Worm (Caenorhabditis elegans) whole organism, L1 larva: ENCODE results near the gene gcy-1.

Experiments used
- C16A3.4 ChIP-seq: fragments of 150-350 bp; optimal IDR thresholded peaks from 2 replicates; lab custom pipeline; 2014; ENCODE audit warnings: missing biosample characterization, missing genetic modification characterization
- C34B4.2 ChIP-seq: sonication (generic microtip); optimal IDR thresholded peaks from 2 replicates; lab custom pipeline; 2017; ENCODE audit warnings: mild to moderate bottlenecking, missing genetic modification characterization, missing compliant biosample characterization
- F16B12.6 ChIP-seq: fragments of 150-350 bp; optimal IDR thresholded peaks from 2 replicates; lab custom pipeline; 2014; ENCODE audit warnings: missing biosample characterization, missing genetic modification characterization
- Y116A8C.19 ChIP-seq: sonication (generic microtip); optimal IDR thresholded peaks from 2 replicates; lab custom pipeline; 2016; ENCODE audit warnings: missing compliant biosample characterization, missing genetic modification characterization, borderline replicate concordance
- alr-1 ChIP-seq: fragments of 200-800 bp; sonication (Bioruptor generic); optimal IDR thresholded peaks from 2 replicates; lab custom pipeline; 2018; ENCODE audit warnings: borderline replicate concordance, mild to moderate bottlenecking, missing genetic modification characterization, missing compliant biosample characterization
- blmp-1 ChIP-seq: fragments of 150-350 bp; optimal IDR thresholded peaks from 2 replicates; lab custom pipeline; 2014; ENCODE audit warnings: missing biosample characterization, missing genetic modification characterization
- ceh-63 ChIP-seq: fragments of 200-800 bp; sonication (Bioruptor generic); optimal IDR thresholded peaks from 2 replicates; lab custom pipeline; 2018; ENCODE audit warnings: mild to moderate bottlenecking, missing genetic modification characterization, missing compliant biosample characterization
- ceh-82 ChIP-seq, 3 experiments: fragments of 150-350 bp in 1 of 3; sonication (generic microtip) in 2 of 3; optimal IDR thresholded peaks; 2 replicates each; lab custom pipeline; 2014 to 2017; ENCODE audit warnings: missing biosample characterization in 3 of 3, missing genetic modification characterization in 3 of 3
- ceh-88 ChIP-seq: fragments of 200-800 bp; sonication (Bioruptor generic); IDR thresholded peaks from 2 replicates; pipeline ENCODE4 v1.3.6; 2022; ENCODE audit warnings: missing genetic modification characterization, missing compliant biosample characterization
- ces-1 ChIP-seq: fragments of 150-350 bp; optimal IDR thresholded peaks from 2 replicates; lab custom pipeline; 2014; ENCODE audit warnings: missing biosample characterization, missing genetic modification reagents, missing genetic modification characterization
- dpl-1 ChIP-seq, 3 experiments: fragments of 150-350 bp in 2 of 3; sonication (generic microtip) in 1 of 3; optimal IDR thresholded peaks; 2 replicates each; lab custom pipeline; 2014 to 2017; ENCODE audit warnings: missing biosample characterization in 3 of 3, missing genetic modification characterization in 3 of 3, missing genetic modification reagents in 3 of 3
- dsc-1 ChIP-seq: sonication (generic microtip); optimal IDR thresholded peaks from 2 replicates; lab custom pipeline; 2016; ENCODE audit warnings: mild to moderate bottlenecking, missing genetic modification characterization, missing compliant biosample characterization
- efl-1 ChIP-seq, 4 experiments: fragments of 150-350 bp; optimal IDR thresholded peaks in 3 of 4; peaks in 1 of 4; 1 replicate in 1 of 4; 2 replicates in 3 of 4; lab custom pipeline; 2014; ENCODE audit warnings: missing biosample characterization in 2 of 4, missing genetic modification characterization in 2 of 4, missing genetic modification reagents in 2 of 4
- elt-3 ChIP-seq, 6 experiments: fragments of 150-350 bp in 1 of 6; sonication (generic microtip); optimal IDR thresholded peaks; 2 replicates each; lab custom pipeline; 2017 to 2018; ENCODE audit warnings: missing biosample characterization in 6 of 6, missing genetic modification characterization in 6 of 6, inconsistent platforms in 1 of 6
- fkh-8 ChIP-seq: sonication (generic microtip); optimal IDR thresholded peaks from 2 replicates; lab custom pipeline; 2016; ENCODE audit warnings: mild to moderate bottlenecking, missing genetic modification characterization, missing compliant biosample characterization
- grh-1 ChIP-seq: fragments of 200-800 bp; sonication (Bioruptor generic); IDR thresholded peaks from 2 replicates; pipeline ENCODE4 v1.3.6; 2022; ENCODE audit warnings: missing genetic modification reagents, missing genetic modification characterization, missing compliant biosample characterization
- hlh-17 ChIP-seq: fragments of 200-800 bp; sonication (Bioruptor generic); optimal IDR thresholded peaks from 2 replicates; lab custom pipeline; 2018; ENCODE audit warnings: missing genetic modification characterization, mild to moderate bottlenecking, missing compliant biosample characterization, moderate library complexity, borderline replicate concordance
- hpl-2 ChIP-seq: fragments of 150-350 bp; optimal IDR thresholded peaks from 2 replicates; lab custom pipeline; 2014; ENCODE audit warnings: missing biosample characterization, missing genetic modification reagents, missing genetic modification characterization
- lin-13 ChIP-seq: fragments of 150-350 bp; optimal IDR thresholded peaks from 2 replicates; lab custom pipeline; 2014; ENCODE audit warnings: missing biosample characterization, missing genetic modification reagents, missing genetic modification characterization
- lin-35 ChIP-seq, 2 experiments: fragments of 150-350 bp; optimal IDR thresholded peaks; 2 replicates each; lab custom pipeline; 2014; ENCODE audit warnings: missing biosample characterization in 2 of 2, missing genetic modification characterization in 2 of 2, missing genetic modification reagents in 2 of 2
- lsy-2 ChIP-seq, 2 experiments: fragments of 150-350 bp; optimal IDR thresholded peaks; 2 replicates each; lab custom pipeline; 2014; ENCODE audit warnings: missing biosample characterization in 2 of 2, missing genetic modification characterization in 2 of 2
- mdl-1 ChIP-seq, 2 experiments: fragments of 150-350 bp; optimal IDR thresholded peaks; 2 replicates each; lab custom pipeline; 2014 to 2017; ENCODE audit warnings: missing biosample characterization in 2 of 2, missing genetic modification characterization in 2 of 2, inconsistent platforms in 1 of 2
- mef-2 ChIP-seq: fragments of 150-350 bp; optimal IDR thresholded peaks from 2 replicates; lab custom pipeline; 2014; ENCODE audit warnings: missing biosample characterization, missing genetic modification characterization
- mep-1 ChIP-seq: fragments of 150-350 bp; optimal IDR thresholded peaks from 2 replicates; lab custom pipeline; 2014; ENCODE audit warnings: missing biosample characterization, missing genetic modification characterization
- nhr-11 ChIP-seq: fragments of 150-350 bp; optimal IDR thresholded peaks from 2 replicates; lab custom pipeline; 2014; ENCODE audit warnings: missing biosample characterization, missing genetic modification characterization
- nhr-19 ChIP-seq: fragments of 200-800 bp; sonication (Bioruptor generic); conservative IDR thresholded peaks from 2 replicates; pipeline ENCODE4 v1.3.6; 2022; ENCODE audit warnings: missing genetic modification characterization, missing compliant biosample characterization
- nhr-20 ChIP-seq: sonication (generic microtip); optimal IDR thresholded peaks from 2 replicates; lab custom pipeline; 2016; ENCODE audit warnings: mild to moderate bottlenecking, missing genetic modification characterization, missing compliant biosample characterization
- nhr-237 ChIP-seq: fragments of 150-350 bp; optimal IDR thresholded peaks from 2 replicates; lab custom pipeline; 2014; ENCODE audit warnings: missing biosample characterization, missing genetic modification characterization
- nhr-28 ChIP-seq: fragments of 150-350 bp; optimal IDR thresholded peaks from 2 replicates; lab custom pipeline; 2014; ENCODE audit warnings: missing biosample characterization, missing genetic modification characterization
- nhr-47 ChIP-seq: sonication (generic microtip); optimal IDR thresholded peaks from 2 replicates; lab custom pipeline; 2016; ENCODE audit warnings: mild to moderate bottlenecking, missing genetic modification characterization, moderate library complexity, missing compliant biosample characterization
- nhr-71 ChIP-seq: sonication (generic microtip); optimal IDR thresholded peaks from 2 replicates; lab custom pipeline; 2016; ENCODE audit warnings: mild to moderate bottlenecking, missing genetic modification characterization, moderate library complexity, missing compliant biosample characterization
- nhr-77 ChIP-seq: fragments of 150-350 bp; optimal IDR thresholded peaks from 2 replicates; lab custom pipeline; 2014; ENCODE audit warnings: missing biosample characterization, missing genetic modification characterization
- nhr-84 ChIP-seq: sonication (generic microtip); optimal IDR thresholded peaks from 2 replicates; lab custom pipeline; 2017; ENCODE audit warnings: missing biosample characterization, missing genetic modification characterization
- nhr-85 ChIP-seq: sonication (generic microtip); peaks from one replicate; lab custom pipeline; 2016; ENCODE audit warnings: missing genetic modification characterization, inconsistent platforms, missing compliant biosample characterization
- pag-3 ChIP-seq: sonication (generic microtip); optimal IDR thresholded peaks from 2 replicates; lab custom pipeline; 2017; ENCODE audit warnings: missing genetic modification characterization, mild to moderate bottlenecking, missing compliant biosample characterization, antibody characterized with exemption, borderline replicate concordance; ENCODE audit not compliant: insufficient read depth
- pax-3 ChIP-seq: fragments of 200-800 bp; sonication (Bioruptor generic); optimal IDR thresholded peaks from 2 replicates; lab custom pipeline; 2018; ENCODE audit warnings: mild to moderate bottlenecking, missing genetic modification characterization, moderate library complexity, missing compliant biosample characterization
- rnt-1 ChIP-seq: sonication (generic microtip); optimal IDR thresholded peaks from 2 replicates; lab custom pipeline; 2016; ENCODE audit warnings: mild to moderate bottlenecking, missing genetic modification characterization, moderate library complexity, missing compliant biosample characterization
- skn-1 ChIP-seq: fragments of 150-350 bp; optimal IDR thresholded peaks from 2 replicates; lab custom pipeline; 2014; ENCODE audit warnings: missing biosample characterization, missing genetic modification characterization
- snpc-4 ChIP-seq: fragments of 150-350 bp; optimal IDR thresholded peaks from 2 replicates; lab custom pipeline; 2014; ENCODE audit warnings: missing biosample characterization, missing genetic modification characterization
- snu-23 ChIP-seq: sonication (generic microtip); optimal IDR thresholded peaks from 2 replicates; lab custom pipeline; 2016; ENCODE audit warnings: missing genetic modification characterization, missing compliant biosample characterization
- sox-4 ChIP-seq: sonication (generic microtip); optimal IDR thresholded peaks from 2 replicates; lab custom pipeline; 2016; ENCODE audit warnings: missing genetic modification characterization, missing compliant biosample characterization
- sup-37 ChIP-seq: fragments of 200-800 bp; sonication (Bioruptor generic); optimal IDR thresholded peaks from 2 replicates; lab custom pipeline; 2018; ENCODE audit warnings: mild to moderate bottlenecking, missing genetic modification characterization, missing compliant biosample characterization
- swsn-7 ChIP-seq: sonication (generic microtip); optimal IDR thresholded peaks from 2 replicates; lab custom pipeline; 2016; ENCODE audit warnings: missing genetic modification characterization, missing compliant biosample characterization
- tbx-2 ChIP-seq: sonication (generic microtip); optimal IDR thresholded peaks from 2 replicates; lab custom pipeline; 2016; ENCODE audit warnings: missing genetic modification characterization, missing compliant biosample characterization
- tlp-1 ChIP-seq: fragments of 150-350 bp; optimal IDR thresholded peaks from 2 replicates; lab custom pipeline; 2014; ENCODE audit warnings: missing biosample characterization, missing genetic modification characterization
- unc-130 ChIP-seq: fragments of 150-350 bp; optimal IDR thresholded peaks from 2 replicates; lab custom pipeline; 2017; ENCODE audit warnings: missing biosample characterization, missing genetic modification characterization, inconsistent platforms
- unc-98 ChIP-seq: fragments of 200-800 bp; sonication (Bioruptor generic); IDR thresholded peaks from 2 replicates; pipeline ENCODE4 v1.3.6; 2022; ENCODE audit warnings: missing genetic modification characterization, missing compliant biosample characterization
- vab-15 ChIP-seq: sonication (generic microtip); optimal IDR thresholded peaks from 2 replicates; lab custom pipeline; 2017; ENCODE audit warnings: missing genotype, mild to moderate bottlenecking, missing genetic modification characterization, missing compliant biosample characterization
- xbp-1 ChIP-seq: sonication (generic microtip); optimal IDR thresholded peaks from 2 replicates; lab custom pipeline; 2016; ENCODE audit warnings: missing genetic modification characterization, missing compliant biosample characterization

The gcy-1 gene

DNA sequence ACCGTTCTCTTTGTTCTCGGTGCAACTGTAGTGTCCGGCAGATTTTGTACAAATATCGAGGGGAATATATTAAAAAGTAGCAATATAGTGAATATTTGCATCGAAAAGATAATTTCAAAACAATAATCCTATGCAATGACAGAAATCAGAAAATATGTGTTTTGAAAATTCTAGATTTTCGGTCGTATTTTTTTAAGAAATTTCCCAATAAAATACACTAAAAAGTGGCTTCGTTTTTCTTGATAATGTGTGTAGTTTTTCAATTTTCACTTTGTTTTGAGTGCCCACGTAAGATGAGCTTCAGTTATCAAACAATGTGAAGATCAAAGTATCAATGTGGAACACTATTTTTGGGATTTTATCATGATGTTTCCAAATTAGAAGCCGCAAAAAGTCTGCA is at the start of gene gcy-1:
TSS of gene gcy-1 (minus strand) at position 101 of the 400 bp plus-strand sequence.
- TF ChIP-seq lsy-2 (tag; optimal IDR thresholded peaks at IDR 0.05; lab: Kevin White, UChicago) (no peak), hlh-17 (GFP tag; lab: Kevin White, UChicago) (no peak), nhr-71 (tag; lab: Kevin White, UChicago) (no peak), nhr-11 (tag; lab: Kevin White, UChicago) (no peak), C16A3.4 (tag; lab: Kevin White, UChicago) (no peak), pax-3 (no peak), ces-1 (GFP tag; lab: Kevin White, UChicago) (no peak), unc-130 (tag; lab: Kevin White, UChicago) (no peak), nhr-84 (tag; lab: Kevin White, UChicago) (no peak), nhr-20 (tag; lab: Kevin White, UChicago) (no peak), nhr-28 (tag; lab: Kevin White, UChicago) (no peak), mef-2 (tag; lab: Kevin White, UChicago) (no peak), blmp-1 (tag; lab: Kevin White, UChicago) (no peak), ceh-63 (GFP tag; lab: Kevin White, UChicago) (no peak)

DNA sequence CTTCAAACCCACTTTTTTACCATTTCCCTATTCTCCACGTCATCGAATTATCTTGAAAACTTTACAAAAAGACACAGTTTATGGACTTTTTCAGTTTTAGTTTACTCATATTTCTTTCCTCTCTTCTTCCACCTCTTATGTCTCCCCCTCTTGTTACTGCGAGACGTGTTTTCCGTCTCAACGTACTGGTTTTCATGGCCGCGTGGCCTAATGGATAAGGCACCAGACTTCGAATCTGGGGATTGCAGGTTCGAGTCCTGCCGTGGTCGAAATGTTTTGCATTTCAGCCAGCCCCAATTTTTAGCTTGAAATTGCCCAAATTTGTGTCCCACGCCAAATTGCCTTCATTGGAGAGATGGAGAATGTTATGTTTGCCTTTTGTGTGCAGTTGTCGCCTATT is 49.3 kb upstream of the gcy-1 start:
- no peak for TF ChIP-seq alr-1 (tag; lab: Kevin White, UChicago)
- no peak for TF ChIP-seq tbx-2 (tag; lab: Kevin White, UChicago)
- TF ChIP-seq sup-37 (GFP tag; lab: Kevin White, UChicago) = no peak
- no peak for TF ChIP-seq C34B4.2
- TF ChIP-seq dpl-1 (GFP tag; optimal IDR thresholded peaks at IDR 0.05; lab: Kevin White, UChicago) = peak in 2 of 3 experiments; percentile 6 to 27
- peak in 1 of 2 experiments; percentile 13 for TF ChIP-seq mdl-1 (tag; optimal IDR thresholded peaks at IDR 0.05; lab: Kevin White, UChicago)
- no peak for TF ChIP-seq ceh-88 (GFP tag; lab: Robert Waterston, UW)
- no peak for TF ChIP-seq nhr-28 (tag; lab: Kevin White, UChicago)
- no peak for TF ChIP-seq tlp-1 (tag; lab: Kevin White, UChicago)
- TF ChIP-seq hpl-2 (GFP tag; lab: Kevin White, UChicago) = no peak
- peak; percentile 36 for TF ChIP-seq mep-1 (tag; lab: Kevin White, UChicago)
- TF ChIP-seq ceh-82 (tag; optimal IDR thresholded peaks at IDR 0.05; lab: Kevin White, UChicago) = peak in 1 of 3 experiments; percentile 12
- TF ChIP-seq C16A3.4 (tag; lab: Kevin White, UChicago) = peak; percentile 61
- peak in 1 of 6 experiments; percentile 17 for TF ChIP-seq elt-3 (tag; optimal IDR thresholded peaks at IDR 0.05; lab: Kevin White, UChicago)
- TF ChIP-seq nhr-71 (tag; lab: Kevin White, UChicago) = peak; percentile 55
- peak; percentile 49 for TF ChIP-seq nhr-47 (tag; lab: Kevin White, UChicago)
- no peak for TF ChIP-seq pax-3
- TF ChIP-seq Y116A8C.19 (tag; lab: Kevin White, UChicago) = no peak
- TF ChIP-seq sox-4 = no peak
- TF ChIP-seq xbp-1 (tag; lab: Kevin White, UChicago) = peak; percentile 25
- TF ChIP-seq lin-13 = peak; percentile 7
- TF ChIP-seq unc-130 (tag; lab: Kevin White, UChicago) = peak; percentile 12
- peak; percentile 11 to 54 for TF ChIP-seq lin-35 (GFP tag; optimal IDR thresholded peaks at IDR 0.05; lab: Kevin White, UChicago)
- TF ChIP-seq efl-1 (optimal IDR thresholded peaks at IDR 0.05; lab: Kevin White, UChicago) = peak; percentile 21 to 28
- TF ChIP-seq efl-1 (GFP tag; optimal IDR thresholded peaks at IDR 0.05 in 1 of 2; lab: Kevin White, UChicago) = peak; percentile 4 to 95
- TF ChIP-seq vab-15 (tag; lab: Kevin White, UChicago) = no peak
- peak; percentile 46 for TF ChIP-seq nhr-20 (tag; lab: Kevin White, UChicago)
- 0 out of 2 replicates have a peak, but pooled peaks have one; percentile 25 for TF ChIP-seq nhr-19 (GFP tag; lab: Robert Waterston, UW)
- no peak for TF ChIP-seq nhr-237 (tag; lab: Kevin White, UChicago)
- no peak for TF ChIP-seq snpc-4 (tag; lab: Kevin White, UChicago)
- no peak for TF ChIP-seq unc-98 (GFP tag; lab: Robert Waterston, UW)
- TF ChIP-seq pag-3 (tag; lab: Kevin White, UChicago) = no peak
- TF ChIP-seq dsc-1 (tag; lab: Kevin White, UChicago) = peak; percentile 23
- TF ChIP-seq nhr-85 (tag; lab: Kevin White, UChicago) = peak; percentile 86
- peak; percentile 56 for TF ChIP-seq rnt-1
- peak; percentile 54 for TF ChIP-seq fkh-8 (tag; lab: Kevin White, UChicago)
- TF ChIP-seq snu-23 = peak; percentile 53
- TF ChIP-seq grh-1 (GFP tag; lab: Robert Waterston, UW) = no peak
- TF ChIP-seq swsn-7 (tag; lab: Kevin White, UChicago) = peak; percentile 26
- TF ChIP-seq lsy-2 (tag; optimal IDR thresholded peaks at IDR 0.05; lab: Kevin White, UChicago) = peak; percentile 6 to 53
- no peak for TF ChIP-seq nhr-11 (tag; lab: Kevin White, UChicago)
- peak; percentile 17 for TF ChIP-seq nhr-77 (tag; lab: Kevin White, UChicago)
- TF ChIP-seq skn-1 (tag; lab: Kevin White, UChicago) = no peak
- no peak for TF ChIP-seq F16B12.6 (tag; lab: Kevin White, UChicago)
